Worm (Caenorhabditis elegans) whole organism, L4/young adult: ENCODE measurements around the gene fbxl-3.

Source experiments
- dao-5 ChIP-seq: sonication (generic microtip); optimal IDR thresholded peaks from 2 replicates; lab custom pipeline; 2016; ENCODE audit warnings: missing genotype, missing genetic modification characterization, moderate library complexity, missing compliant biosample characterization
- him-1 ChIP-seq: sonication (generic microtip); optimal IDR thresholded peaks from 2 replicates; lab custom pipeline; 2016; ENCODE audit warnings: missing genotype, missing genetic modification reagents, missing genetic modification characterization, missing compliant biosample characterization

- TF ChIP-seq him-1 (tag; lab: Kevin White, UChicago) (no peak), dao-5 (tag; lab: Kevin White, UChicago) (no peak)
These were observed 21.0 kb downstream of the fbxl-3 start, which contains the start of gene prdx-2 for ce11 chrII:5377467-5378238.
